Fruit fly (Drosophila melanogaster) whole organism, embryonic: ENCODE results near the gene Noc3.

Experiments
- B-H2 ChIP-seq: fragments of 200-800 bp; sonication (Bioruptor generic); optimal IDR thresholded peaks from 2 replicates; lab custom pipeline; 2018; ENCODE audit warnings: missing biosample characterization, mild to moderate bottlenecking, missing genetic modification characterization
- Bteb2 ChIP-seq: fragments of 200-800 bp; sonication (Bioruptor generic); optimal IDR thresholded peaks from 2 replicates; lab custom pipeline; 2016; ENCODE audit warnings: missing biosample characterization, missing genetic modification characterization
- CG10209 ChIP-seq: fragments of 200-800 bp; sonication (Bioruptor generic); optimal IDR thresholded peaks from 3 replicates; lab custom pipeline; 2017; ENCODE audit warnings: missing biosample characterization, mild to moderate bottlenecking, missing genetic modification characterization, missing genetic modification reagents
- CG11093 ChIP-seq: fragments of 200-800 bp; sonication (Bioruptor generic); IDR thresholded peaks from 3 replicates; pipeline ENCODE4 v1.3.6; 2022; ENCODE audit warnings: missing biosample characterization, missing genetic modification characterization
- CG11398 ChIP-seq: fragments of 200-800 bp; sonication (Bioruptor generic); optimal IDR thresholded peaks from 2 replicates; lab custom pipeline; 2016; ENCODE audit warnings: missing biosample characterization, missing genetic modification characterization
- CG11723 ChIP-seq: fragments of 200-800 bp; sonication (Bioruptor generic); optimal IDR thresholded peaks from 2 replicates; lab custom pipeline; 2017; ENCODE audit warnings: missing biosample characterization, mild to moderate bottlenecking, missing genetic modification characterization
- CG12104 ChIP-seq: fragments of 200-800 bp; sonication (Bioruptor generic); optimal IDR thresholded peaks from 3 replicates; lab custom pipeline; 2016; ENCODE audit warnings: missing biosample characterization, missing genetic modification characterization
- CG15269 ChIP-seq: fragments of 200-800 bp; sonication (Bioruptor generic); optimal IDR thresholded peaks from 2 replicates; lab custom pipeline; 2018; ENCODE audit warnings: missing biosample characterization, mild to moderate bottlenecking, missing genetic modification characterization, moderate library complexity
- CG15514 ChIP-seq: fragments of 200-800 bp; sonication (Bioruptor generic); optimal IDR thresholded peaks from 3 replicates; lab custom pipeline; 2017; ENCODE audit warnings: missing biosample characterization, missing genetic modification characterization, mild to moderate bottlenecking, moderate library complexity, missing genetic modification reagents
- CG16815 ChIP-seq: fragments of 200-800 bp; sonication (Bioruptor generic); optimal IDR thresholded peaks from 3 replicates; lab custom pipeline; 2017; ENCODE audit warnings: missing biosample characterization, mild to moderate bottlenecking, missing genetic modification characterization
- CG4707 ChIP-seq: fragments of 200-800 bp; sonication (Bioruptor generic); optimal IDR thresholded peaks from 2 replicates; lab custom pipeline; 2018; ENCODE audit warnings: missing biosample characterization, mild to moderate bottlenecking, missing genetic modification characterization, moderate library complexity
- CG4854 ChIP-seq: fragments of 200-800 bp; sonication (Bioruptor generic); optimal IDR thresholded peaks from 2 replicates; lab custom pipeline; 2016; ENCODE audit warnings: missing biosample characterization, missing genetic modification characterization, inconsistent platforms
- CG6854 ChIP-seq: fragments of 200-800 bp; sonication (Bioruptor generic); optimal IDR thresholded peaks from 3 replicates; lab custom pipeline; 2017; ENCODE audit warnings: missing biosample characterization, mild to moderate bottlenecking, missing genetic modification characterization
- CG7556 ChIP-seq: fragments of 200-800 bp; sonication (Bioruptor generic); optimal IDR thresholded peaks from 2 replicates; lab custom pipeline; 2017; ENCODE audit warnings: missing biosample characterization, mild to moderate bottlenecking, missing genetic modification characterization
- CG8290 ChIP-seq, 3 experiments: fragments of 200-800 bp; sonication (Bioruptor generic); optimal IDR thresholded peaks; 2 replicates each; lab custom pipeline; 2016 to 2019; ENCODE audit warnings: missing biosample characterization in 3 of 3, missing genetic modification characterization in 3 of 3, mild to moderate bottlenecking in 2 of 3, moderate library complexity in 1 of 3
- CG8359 ChIP-seq: fragments of 200-800 bp; sonication (Bioruptor generic); optimal IDR thresholded peaks from 2 replicates; lab custom pipeline; 2017; ENCODE audit warnings: missing biosample characterization, mild to moderate bottlenecking, missing genetic modification characterization, borderline replicate concordance
- CG8765 ChIP-seq: fragments of 200-800 bp; sonication (Bioruptor generic); IDR thresholded peaks from 2 replicates; pipeline ENCODE4 v1.3.6; 2022; ENCODE audit warnings: missing biosample characterization, missing genetic modification characterization
- CG9437 ChIP-seq: fragments of 200-800 bp; sonication (Bioruptor generic); optimal IDR thresholded peaks from 2 replicates; lab custom pipeline; 2018; ENCODE audit warnings: missing biosample characterization, mild to moderate bottlenecking, missing genetic modification characterization
- CG9876 ChIP-seq: fragments of 200-800 bp; sonication (Bioruptor generic); optimal IDR thresholded peaks from 2 replicates; lab custom pipeline; 2016; ENCODE audit warnings: missing biosample characterization, missing genetic modification characterization
- D ChIP-seq, 2 experiments: fragments of 200-800 bp in 1 of 2; fragments of >200 bp in 1 of 2; sonication (Bioruptor generic) in 1 of 2; optimal IDR thresholded peaks; 2 replicates in 1 of 2; 3 replicates in 1 of 2; lab custom pipeline; 2017; ENCODE audit warnings: mild to moderate bottlenecking in 1 of 2, missing biosample characterization in 1 of 2, missing genetic modification characterization in 1 of 2, missing genetic modification reagents in 1 of 2
- Eip74EF ChIP-seq, 2 experiments: fragments of 200-800 bp in 1 of 2; fragments of >200 bp in 1 of 2; sonication (Bioruptor generic) in 1 of 2; optimal IDR thresholded peaks; 2 replicates each; lab custom pipeline; 2017 to 2019; ENCODE audit warnings: missing biosample characterization in 2 of 2, missing genetic modification characterization in 2 of 2, mild to moderate bottlenecking in 1 of 2, moderate library complexity in 1 of 2
- PHDP ChIP-seq: fragments of 200-800 bp; sonication (Bioruptor generic); optimal IDR thresholded peaks from 3 replicates; lab custom pipeline; 2018; ENCODE audit warnings: missing biosample characterization, mild to moderate bottlenecking, missing genetic modification characterization, moderate library complexity
- Scr ChIP-seq: fragments of 200-800 bp; sonication (Bioruptor generic); IDR thresholded peaks from 2 replicates; pipeline ENCODE4 v1.3.6; 2022; ENCODE audit warnings: missing biosample characterization, missing genetic modification characterization; ENCODE audit not compliant: partially characterized antibody
- Sry-δ ChIP-seq: fragments of 200-800 bp; sonication (Bioruptor generic); optimal IDR thresholded peaks from 2 replicates; lab custom pipeline; 2016; ENCODE audit warnings: missing biosample characterization, missing genetic modification characterization
- amos ChIP-seq: fragments of 200-800 bp; sonication (Bioruptor generic); IDR thresholded peaks from 2 replicates; pipeline ENCODE4 v1.3.6; 2022; ENCODE audit warnings: missing biosample characterization, missing genetic modification characterization; ENCODE audit not compliant: partially characterized antibody
- ap ChIP-seq: fragments of 200-800 bp; sonication (Bioruptor generic); IDR thresholded peaks from 2 replicates; pipeline ENCODE4 v1.3.6; 2022; ENCODE audit warnings: missing biosample characterization, missing genetic modification characterization
- chif ChIP-seq, 2 experiments: fragments of 200-800 bp; sonication (Bioruptor generic); optimal IDR thresholded peaks; 3 replicates each; lab custom pipeline; 2016; ENCODE audit warnings: missing biosample characterization in 2 of 2, missing genetic modification characterization in 2 of 2
- croc ChIP-seq: fragments of 200-800 bp; sonication (Bioruptor generic); conservative IDR thresholded peaks from 3 replicates; pipeline ENCODE4 v1.3.6; 2022; ENCODE audit warnings: missing biosample characterization, missing genetic modification characterization
- dm ChIP-seq: fragments of 200-800 bp; sonication (Bioruptor generic); optimal IDR thresholded peaks from 3 replicates; lab custom pipeline; 2016; ENCODE audit warnings: missing biosample characterization, missing genetic modification characterization
- eve ChIP-seq, 2 experiments: fragments of >200 bp; optimal IDR thresholded peaks; 2 replicates each; lab custom pipeline; 2017; ENCODE audit warnings: missing biosample characterization in 2 of 2, missing genetic modification characterization in 2 of 2
- exex ChIP-seq: fragments of 200-800 bp; sonication (Bioruptor generic); optimal IDR thresholded peaks from 4 replicates; lab custom pipeline; 2018; ENCODE audit warnings: missing biosample characterization, mild to moderate bottlenecking, missing genetic modification characterization, moderate library complexity
- fd96Cb ChIP-seq: fragments of 200-800 bp; sonication (Bioruptor generic); optimal IDR thresholded peaks from 2 replicates; lab custom pipeline; 2018; ENCODE audit warnings: missing biosample characterization, mild to moderate bottlenecking, missing genetic modification characterization, moderate library complexity
- gsb-n ChIP-seq: fragments of 200-800 bp; sonication (Bioruptor generic); optimal IDR thresholded peaks from 3 replicates; lab custom pipeline; 2018; ENCODE audit warnings: missing biosample characterization, mild to moderate bottlenecking, missing genetic modification characterization
- ham ChIP-seq: fragments of 200-800 bp; sonication (Bioruptor generic); IDR thresholded peaks from 2 replicates; pipeline ENCODE4 v1.3.6; 2022; ENCODE audit warnings: missing biosample characterization, missing genetic modification characterization
- ind ChIP-seq: fragments of 200-800 bp; sonication (Bioruptor generic); optimal IDR thresholded peaks from 3 replicates; lab custom pipeline; 2016; ENCODE audit warnings: missing biosample characterization, missing genetic modification characterization
- maf-S ChIP-seq: fragments of 200-800 bp; sonication (Bioruptor generic); optimal IDR thresholded peaks from 2 replicates; lab custom pipeline; 2016; ENCODE audit warnings: missing biosample characterization, missing genetic modification characterization
- nom ChIP-seq: fragments of 200-800 bp; sonication (Bioruptor generic); optimal IDR thresholded peaks from 2 replicates; lab custom pipeline; 2017; ENCODE audit warnings: missing biosample characterization, missing genetic modification characterization, mild to moderate bottlenecking, moderate library complexity, missing genetic modification reagents
- otp ChIP-seq: fragments of 200-800 bp; sonication (Bioruptor generic); IDR thresholded peaks from 3 replicates; pipeline ENCODE4, ENCODE4 v1.3.6; 2022; ENCODE audit warnings: missing biosample characterization, missing genetic modification characterization
- peb ChIP-seq: fragments of 200-800 bp; sonication (Bioruptor generic); IDR thresholded peaks from 2 replicates; pipeline ENCODE4 v1.3.6; 2022; ENCODE audit warnings: missing biosample characterization, missing genetic modification characterization
- pho ChIP-seq: fragments of 200-800 bp; sonication (Bioruptor generic); optimal IDR thresholded peaks from 2 replicates; lab custom pipeline; 2016; ENCODE audit warnings: missing biosample characterization, missing genetic modification characterization
- sens-2 ChIP-seq: fragments of 200-800 bp; sonication (Bioruptor generic); IDR thresholded peaks from 2 replicates; pipeline ENCODE4 v1.3.6; 2022; ENCODE audit warnings: missing biosample characterization, missing genetic modification characterization
- shn ChIP-seq: fragments of 200-800 bp; sonication (Bioruptor generic); optimal IDR thresholded peaks from 3 replicates; lab custom pipeline; 2016; ENCODE audit warnings: missing biosample characterization, missing genetic modification characterization
- slou ChIP-seq: fragments of 200-800 bp; sonication (Bioruptor generic); optimal IDR thresholded peaks from 3 replicates; lab custom pipeline; 2016; ENCODE audit warnings: missing biosample characterization, missing genetic modification characterization
- sr ChIP-seq: fragments of 200-800 bp; sonication (Bioruptor generic); IDR thresholded peaks from 3 replicates; pipeline ENCODE4 v1.3.6; 2022; ENCODE audit warnings: missing biosample characterization, missing genetic modification characterization
- tll ChIP-seq, 2 experiments: fragments of 200-800 bp in 1 of 2; fragments of >200 bp in 1 of 2; sonication (Bioruptor generic) in 1 of 2; optimal IDR thresholded peaks; 2 replicates each; lab custom pipeline; 2017 to 2019; ENCODE audit warnings: missing biosample characterization in 2 of 2, missing genetic modification characterization in 2 of 2, mild to moderate bottlenecking in 1 of 2, moderate library complexity in 1 of 2
- wek ChIP-seq: fragments of 200-800 bp; sonication (Bioruptor generic); optimal IDR thresholded peaks from 3 replicates; lab custom pipeline; 2018; ENCODE audit warnings: missing biosample characterization, mild to moderate bottlenecking, missing genetic modification characterization, moderate library complexity
- wor ChIP-seq: fragments of 200-800 bp; sonication (Bioruptor generic); IDR thresholded peaks from 2 replicates; pipeline ENCODE4 v1.3.6; 2022; ENCODE audit warnings: missing biosample characterization, missing genetic modification characterization
- yki ChIP-seq: fragments of >200 bp; optimal IDR thresholded peaks from 3 replicates; lab custom pipeline; 2018
- zfh1 ChIP-seq: fragments of 200-800 bp; sonication (Bioruptor generic); IDR thresholded peaks from 3 replicates; pipeline ENCODE4 v1.3.6; 2022; ENCODE audit warnings: missing biosample characterization, missing genetic modification characterization

The Noc3 gene

DNA sequence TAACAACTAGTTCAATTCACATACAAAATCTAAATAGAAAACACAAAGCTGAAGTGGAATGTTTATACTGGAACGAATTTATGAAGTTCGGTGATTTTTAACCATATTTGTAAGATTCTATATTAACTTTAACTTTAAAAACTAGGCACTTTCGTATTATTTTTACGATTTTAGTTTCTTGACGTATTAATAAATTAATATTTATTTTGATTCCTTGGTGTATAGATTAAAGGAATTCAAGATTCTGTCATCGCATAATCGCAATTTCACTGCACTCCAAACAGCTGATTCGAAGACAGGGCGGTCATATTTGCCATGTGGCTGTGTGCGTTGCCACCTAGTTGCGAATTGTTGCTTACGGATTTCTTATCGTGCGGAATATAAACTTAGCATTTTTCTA is 2.7 kb upstream of the Noc3 start, which contains the start of the genes CG1227 and Dtwd2 (continued):
- TF ChIP-seq CG9876 (GFP tag; lab: Kevin White, UChicago) = no peak
- no peak for TF ChIP-seq CG11093
- peak; percentile 62; the same call in 1 of the 2 replicates for TF ChIP-seq peb (GFP tag; lab: Robert Waterston, UW)
- no peak for TF ChIP-seq wek (GFP tag; lab: Kevin White, UChicago)
- peak; percentile 51 for TF ChIP-seq maf-S
- peak; percentile 74 for TF ChIP-seq exex (tag; lab: Kevin White, UChicago)
- no peak for TF ChIP-seq nom (GFP tag; lab: Kevin White, UChicago)
- TF ChIP-seq wor (GFP tag; lab: Robert Waterston, UW) = peak; percentile 70
- TF ChIP-seq shn = no peak
- TF ChIP-seq B-H2 = peak; percentile 92
- peak; percentile 50 for TF ChIP-seq CG8359
- no peak for TF ChIP-seq gsb-n (tag; lab: Kevin White, UChicago)
- no peak for TF ChIP-seq Scr (GFP tag; lab: Robert Waterston, UW)
- peak; percentile 71 for TF ChIP-seq pho
- no peak for TF ChIP-seq Sry-δ (GFP tag; lab: Kevin White, UChicago)
- peak; percentile 10 for TF ChIP-seq CG11398 (GFP tag; lab: Kevin White, UChicago)
- TF ChIP-seq ham = no peak
- peak; percentile 64; the same call in 2 of the 3 replicates for TF ChIP-seq otp
- no peak for TF ChIP-seq CG7556
- peak; percentile 53 for TF ChIP-seq CG16815 (GFP tag; lab: Kevin White, UChicago)
- peak; percentile 35 to 50 for TF ChIP-seq chif (GFP tag; optimal IDR thresholded peaks at IDR 0.05; lab: Kevin White, UChicago)
- peak; percentile 95 for TF ChIP-seq CG15269
- no peak for TF ChIP-seq sr (GFP tag; lab: Robert Waterston, UW)
- TF ChIP-seq CG8765 (GFP tag; lab: Robert Waterston, UW) = peak; percentile 73; the same call in 1 of the 2 replicates
- TF ChIP-seq PHDP (tag; lab: Kevin White, UChicago) = peak; percentile 99
- peak; percentile 74 for TF ChIP-seq ind (GFP tag; lab: Kevin White, UChicago)
- peak; percentile 83 for TF ChIP-seq CG12104 (GFP tag; lab: Kevin White, UChicago)
- TF ChIP-seq yki (lab: Kevin White, UChicago) = no peak
- peak; percentile 63; the same call in 2 of the 3 replicates for TF ChIP-seq croc
- peak; percentile 90 for TF ChIP-seq CG6854
- peak; percentile 81 for TF ChIP-seq CG15514 (GFP tag; lab: Kevin White, UChicago)
- no peak for TF ChIP-seq CG8290 (GFP tag; optimal IDR thresholded peaks at IDR 0.05; lab: Kevin White, UChicago)
- no peak for TF ChIP-seq CG8290 (tag; optimal IDR thresholded peaks at IDR 0.05; lab: Kevin White, UChicago)
- peak; percentile 84 for TF ChIP-seq dm (GFP tag; lab: Kevin White, UChicago)
- no peak for TF ChIP-seq amos (GFP tag; lab: Robert Waterston, UW)
- TF ChIP-seq eve (GFP tag; optimal IDR thresholded peaks at IDR 0.05; lab: Kevin White, UChicago) = no peak
- peak; percentile 86 for TF ChIP-seq CG9437 (GFP tag; lab: Kevin White, UChicago)
- peak in 1 of 2 experiments; percentile 16 for TF ChIP-seq tll (GFP tag; optimal IDR thresholded peaks at IDR 0.05; lab: Kevin White, UChicago)
- TF ChIP-seq CG10209 = peak; percentile 87
- TF ChIP-seq fd96Cb (tag; lab: Kevin White, UChicago) = peak; percentile 84
- peak; percentile 90 for TF ChIP-seq zfh1
- peak; percentile 86 for TF ChIP-seq Bteb2 (GFP tag; lab: Kevin White, UChicago)
- peak; percentile 23 for TF ChIP-seq slou (GFP tag; lab: Kevin White, UChicago)
- no peak for TF ChIP-seq CG11723 (GFP tag; lab: Kevin White, UChicago)
- no peak for TF ChIP-seq CG4854 (GFP tag; lab: Kevin White, UChicago)
- no peak for TF ChIP-seq D (optimal IDR thresholded peaks at IDR 0.05; lab: Kevin White, UChicago)
- TF ChIP-seq D (GFP tag; optimal IDR thresholded peaks at IDR 0.05; lab: Kevin White, UChicago) = no peak
- TF ChIP-seq CG4707 (GFP tag; lab: Kevin White, UChicago) = peak; percentile 77
- TF ChIP-seq ap (GFP tag; lab: Robert Waterston, UW) = peak; percentile 88
- peak; percentile 80 for TF ChIP-seq sens-2 (GFP tag; lab: Robert Waterston, UW)
- TF ChIP-seq Eip74EF (GFP tag; optimal IDR thresholded peaks at IDR 0.05; lab: Kevin White, UChicago) = peak in 1 of 2 experiments; percentile 94
